Worm (Caenorhabditis elegans) whole organism, late embryonic: ENCODE results near the gene C30G7.2.

Experiments used
- C08G9.2 ChIP-seq: sonication (generic microtip); optimal IDR thresholded peaks from 2 replicates; lab custom pipeline; 2016; ENCODE audit warnings: mild to moderate bottlenecking, missing genetic modification characterization, moderate library complexity, missing compliant biosample characterization
- ahr-1 ChIP-seq: sonication (generic microtip); optimal IDR thresholded peaks from 2 replicates; lab custom pipeline; 2016; ENCODE audit warnings: missing genetic modification characterization, missing compliant biosample characterization
- fkh-6 ChIP-seq: sonication (generic microtip); optimal IDR thresholded peaks from 2 replicates; lab custom pipeline; 2016; ENCODE audit warnings: missing genetic modification characterization, missing compliant biosample characterization
- hlh-6 ChIP-seq: sonication (generic microtip); optimal IDR thresholded peaks from 2 replicates; lab custom pipeline; 2016; ENCODE audit warnings: missing genotype, missing genetic modification characterization, missing compliant biosample characterization
- pha-4 ChIP-seq: fragments of 150-350 bp; optimal IDR thresholded peaks from 2 replicates; lab custom pipeline; 2018; ENCODE audit warnings: missing biosample characterization, missing genetic modification reagents, missing genetic modification characterization
- ttx-3 ChIP-seq: sonication (generic microtip); optimal IDR thresholded peaks from 2 replicates; lab custom pipeline; 2016; ENCODE audit warnings: missing genetic modification reagents, missing genetic modification characterization, missing compliant biosample characterization
- unc-86 ChIP-seq: sonication (generic microtip); optimal IDR thresholded peaks from 2 replicates; lab custom pipeline; 2016; ENCODE audit warnings: missing genetic modification characterization, missing compliant biosample characterization

DNA sequence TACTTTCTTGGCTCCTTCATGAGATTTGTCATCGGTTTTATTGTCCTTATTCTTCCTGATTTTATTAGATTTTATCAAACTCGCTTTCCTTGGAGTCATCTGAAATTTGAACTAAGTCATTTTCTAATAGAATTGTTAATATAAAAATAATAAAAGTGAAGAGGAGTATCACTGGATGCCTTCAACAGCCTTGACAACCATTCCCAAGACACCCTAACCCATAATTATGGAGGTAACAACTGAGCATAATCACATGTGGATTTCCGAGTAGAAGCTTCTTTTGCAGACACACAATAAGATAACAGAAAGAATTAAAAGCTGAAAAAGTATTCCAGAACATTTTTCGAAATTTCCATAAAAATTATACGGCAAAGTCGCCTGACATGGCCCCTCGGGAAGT, 19.0 kb downstream of the C30G7.2 start, which contains the start of gene F02D8.9:
- TF ChIP-seq C08G9.2 = no peak
- no peak for TF ChIP-seq ttx-3 (tag; lab: Kevin White, UChicago)
- TF ChIP-seq unc-86 (tag; lab: Kevin White, UChicago) = no peak
- no peak for TF ChIP-seq ahr-1 (tag; lab: Kevin White, UChicago)
- no peak for TF ChIP-seq fkh-6 (tag; lab: Kevin White, UChicago)
- TF ChIP-seq hlh-6 (tag; lab: Kevin White, UChicago) = no peak
- no peak for TF ChIP-seq pha-4 (tag; lab: Kevin White, UChicago)
